Worm (Caenorhabditis elegans): ENCODE results near the gene nhr-32.

nhr-32 gene

ce11 chrX:13223437-13223836 is 28.3 kb upstream of the nhr-32 start, which contains the start of gene skr-20:
TSS of gene skr-20 (minus strand) at chrX:13223537.
- TF ChIP-seq sma-9 (GFP tag; optimal IDR thresholded peaks at IDR 0.05) (no peak), sma-9 (tag; optimal IDR thresholded peaks at IDR 0.05) (no peak), nhr-77 (tag; optimal IDR thresholded peaks at IDR 0.05) (no peak), R02D3.7 (tag; optimal IDR thresholded peaks at IDR 0.05) (no peak), ztf-1 (GFP tag; conservative IDR thresholded peaks at IDR 0.05) (no peak), lsy-2 (tag; optimal IDR thresholded peaks at IDR 0.05) (no peak), ama-1 (optimal IDR thresholded peaks at IDR 0.05) (no peak), ztf-11 (tag; optimal IDR thresholded peaks at IDR 0.05) (no peak), ZK546.5 (tag; optimal IDR thresholded peaks at IDR 0.05) (no peak), lin-13 (GFP tag; optimal IDR thresholded peaks at IDR 0.05) (no peak)

ce11 chrX:13224608-13225007 is 27.2 kb upstream of the nhr-32 start, which contains the start of gene skr-19:
TSS of gene skr-19 (minus strand) at chrX:13224708.
- no peak for TF ChIP-seq ceh-82 (tag; optimal IDR thresholded peaks at IDR 0.05)
- no peak for TF ChIP-seq C34F6.9 (tag; optimal IDR thresholded peaks at IDR 0.05)
- TF ChIP-seq skn-1 (tag; optimal IDR thresholded peaks at IDR 0.05), result no peak
- no peak for TF ChIP-seq nhr-77 (tag; optimal IDR thresholded peaks at IDR 0.05)
- no peak for TF ChIP-seq lin-13 (GFP tag; optimal IDR thresholded peaks at IDR 0.05)
- no peak for TF ChIP-seq elt-3 (tag; optimal IDR thresholded peaks at IDR 0.05)
- TF ChIP-seq mdl-1 (tag; optimal IDR thresholded peaks at IDR 0.05), result no peak
- no peak for TF ChIP-seq nhr-21 (tag; optimal IDR thresholded peaks at IDR 0.05)
- TF ChIP-seq ceh-16 (tag; optimal IDR thresholded peaks at IDR 0.05), result no peak
- no peak for TF ChIP-seq nhr-25 (tag; optimal IDR thresholded peaks at IDR 0.05)
- no peak for TF ChIP-seq unc-62 (GFP tag; optimal IDR thresholded peaks at IDR 0.05)

ce11 chrX:13225111-13225905 is 26.5 kb upstream of the nhr-32 start:
- TF ChIP-seq nhr-10 (tag; optimal IDR thresholded peaks at IDR 0.05) (no peak), mbf-1 (tag; optimal IDR thresholded peaks at IDR 0.05) (no peak), nhr-25 (tag; optimal IDR thresholded peaks at IDR 0.05) (no peak), fos-1 (tag; optimal IDR thresholded peaks at IDR 0.05) (peak; percentile 56), ztf-4 (tag; optimal IDR thresholded peaks at IDR 0.05) (no peak), crh-2 (tag; optimal IDR thresholded peaks at IDR 0.05) (peak; percentile 34), unc-39 (tag; optimal IDR thresholded peaks at IDR 0.05) (no peak), mdl-1 (tag; optimal IDR thresholded peaks at IDR 0.05) (no peak), nhr-6 (tag; optimal IDR thresholded peaks at IDR 0.05) (no peak), alr-1 (tag; optimal IDR thresholded peaks at IDR 0.05) (no peak), mab-5 (tag; optimal IDR thresholded peaks at IDR 0.05) (no peak), unc-55 (GFP tag; optimal IDR thresholded peaks at IDR 0.05) (peak; percentile 53), lsy-2 (tag; optimal IDR thresholded peaks at IDR 0.05) (peak in 1 of 2 experiments; percentile 25), F13H6.1 (tag; optimal IDR thresholded peaks at IDR 0.05) (no peak), snpc-4 (tag; optimal IDR thresholded peaks at IDR 0.05) (no peak), ztf-11 (tag; optimal IDR thresholded peaks at IDR 0.05) (no peak), nhr-11 (tag; optimal IDR thresholded peaks at IDR 0.05) (no peak), sma-9 (GFP tag; optimal IDR thresholded peaks at IDR 0.05) (peak; percentile 14), sma-9 (tag; optimal IDR thresholded peaks at IDR 0.05) (no peak), elt-1 (tag; optimal IDR thresholded peaks at IDR 0.05) (no peak), C34F6.9 (tag; optimal IDR thresholded peaks at IDR 0.05) (peak; percentile 51), ama-1 (optimal IDR thresholded peaks at IDR 0.05) (peak; percentile 13), nhr-129 (tag; optimal IDR thresholded peaks at IDR 0.05) (peak; percentile 37), unc-62 (GFP tag; optimal IDR thresholded peaks at IDR 0.05) (no peak), sma-3 (GFP tag; optimal IDR thresholded peaks at IDR 0.05) (no peak), lin-13 (GFP tag; optimal IDR thresholded peaks at IDR 0.05) (no peak), lin-39 (tag; optimal IDR thresholded peaks at IDR 0.05) (no peak), nhr-12 (tag; optimal IDR thresholded peaks at IDR 0.05) (no peak), lin-11 (tag; optimal IDR thresholded peaks at IDR 0.05) (peak; percentile 21)

ce11 chrX:13226614-13227096 is 25.1 kb upstream of the nhr-32 start, which contains the start of gene skr-21:
TSS of gene skr-21 (minus strand) at chrX:13226664.
- no peak for TF ChIP-seq skn-1 (tag; optimal IDR thresholded peaks at IDR 0.05)
- TF ChIP-seq nhr-21 (tag; optimal IDR thresholded peaks at IDR 0.05), result no peak
- peak; percentile 69 for TF ChIP-seq crh-2 (tag; optimal IDR thresholded peaks at IDR 0.05)
